Fruit fly (Drosophila melanogaster): Measurements from ENCODE around the gene CG6712.

Gene CG6712

dm6 chr2L:12087442-12087841, 8.9 kb downstream of the CG6712 start:
- peak; percentile 98 for TF ChIP-seq cad (GFP tag; optimal IDR thresholded peaks at IDR 0.05)
- TF ChIP-seq tll (GFP tag; optimal IDR thresholded peaks at IDR 0.05): peak in 1 of 2 experiments; percentile 69
- peak; percentile 39 for TF ChIP-seq zen (tag; optimal IDR thresholded peaks at IDR 0.05)
- no peak for TF ChIP-seq CG15696 (tag; optimal IDR thresholded peaks at IDR 0.05)

- TF ChIP-seq CG8478 (optimal IDR thresholded peaks at IDR 0.05): peak; percentile 85
- no peak for TF ChIP-seq bcd (GFP tag; optimal IDR thresholded peaks at IDR 0.05)
- TF ChIP-seq CG1647 (GFP tag; optimal IDR thresholded peaks at IDR 0.05): no peak
- TF ChIP-seq sim (GFP tag; IDR thresholded peaks at IDR 0.05): no peak
- peak; percentile 88 for TF ChIP-seq CTCF (GFP tag; optimal IDR thresholded peaks at IDR 0.05)
- peak in 1 of 2 experiments; percentile 91 for TF ChIP-seq tll (GFP tag; optimal IDR thresholded peaks at IDR 0.05)
- peak; percentile 97 for TF ChIP-seq Nf-YC (tag; optimal IDR thresholded peaks at IDR 0.05)
- TF ChIP-seq CG2678 (tag; optimal IDR thresholded peaks at IDR 0.05): no peak
- peak; percentile 36 for TF ChIP-seq Jarid2 (GFP tag; optimal IDR thresholded peaks at IDR 0.05)
- no peak for TF ChIP-seq CG3995 (GFP tag; optimal IDR thresholded peaks at IDR 0.05)
- TF ChIP-seq Nf-YA (GFP tag; IDR thresholded peaks at IDR 0.05): peak; percentile 86
- TF ChIP-seq prd (optimal IDR thresholded peaks at IDR 0.05): no peak
- TF ChIP-seq prd (GFP tag; IDR thresholded peaks at IDR 0.05): peak; percentile 50; the same call in 1 of the 3 replicates
- no peak for TF ChIP-seq lilli (GFP tag; optimal IDR thresholded peaks at IDR 0.05)
- TF ChIP-seq CG11695 (GFP tag; IDR thresholded peaks at IDR 0.05): no peak
- TF ChIP-seq org-1 (GFP tag; optimal IDR thresholded peaks at IDR 0.05): no peak
- no peak for TF ChIP-seq Asciz (GFP tag; optimal IDR thresholded peaks at IDR 0.05)
- TF ChIP-seq NC2β (GFP tag; optimal IDR thresholded peaks at IDR 0.05): no peak
- peak; percentile 39; the same call in 1 of the 4 replicates for TF ChIP-seq Dll (GFP tag; IDR thresholded peaks at IDR 0.05; ENCODE audit: partially characterized antibody)
- peak; percentile 89 for TF ChIP-seq CG1832 (GFP tag; optimal IDR thresholded peaks at IDR 0.05)
- 0 out of 4 replicates have a peak, but pooled peaks have one; percentile 36 for TF ChIP-seq chinmo (GFP tag; IDR thresholded peaks at IDR 0.05; ENCODE audit: partially characterized antibody)
- peak; percentile 98 for TF ChIP-seq Nf-YB (GFP tag; optimal IDR thresholded peaks at IDR 0.05)
- TF ChIP-seq CG15479 (GFP tag; optimal IDR thresholded peaks at IDR 0.05): peak; percentile 76
- TF ChIP-seq tin (GFP tag; optimal IDR thresholded peaks at IDR 0.05): no peak
- no peak for TF ChIP-seq CG34224 (GFP tag; IDR thresholded peaks at IDR 0.05; ENCODE audit: partially characterized antibody)
- TF ChIP-seq Chrac-16 (GFP tag; optimal IDR thresholded peaks at IDR 0.05): no peak
- TF ChIP-seq CG17829 (tag; optimal IDR thresholded peaks at IDR 0.05): peak; percentile 2
- TF ChIP-seq abd-A (tag; optimal IDR thresholded peaks at IDR 0.05): no peak
- TF ChIP-seq mld (GFP tag; IDR thresholded peaks at IDR 0.05; ENCODE audit: partially characterized antibody): 0 out of 3 replicates have a peak, but pooled peaks have one; percentile 31
- peak; percentile 27; the same call in 1 of the 3 replicates for TF ChIP-seq zen2 (GFP tag; IDR thresholded peaks at IDR 0.05; ENCODE audit: partially characterized antibody)
These were observed 10.6 kb downstream of the CG6712 start, which contains the start of gene prd for dm6 chr2L:12085619-12086171. Gene prd (minus strand): TSS chr2L:12085827.

DNA sequence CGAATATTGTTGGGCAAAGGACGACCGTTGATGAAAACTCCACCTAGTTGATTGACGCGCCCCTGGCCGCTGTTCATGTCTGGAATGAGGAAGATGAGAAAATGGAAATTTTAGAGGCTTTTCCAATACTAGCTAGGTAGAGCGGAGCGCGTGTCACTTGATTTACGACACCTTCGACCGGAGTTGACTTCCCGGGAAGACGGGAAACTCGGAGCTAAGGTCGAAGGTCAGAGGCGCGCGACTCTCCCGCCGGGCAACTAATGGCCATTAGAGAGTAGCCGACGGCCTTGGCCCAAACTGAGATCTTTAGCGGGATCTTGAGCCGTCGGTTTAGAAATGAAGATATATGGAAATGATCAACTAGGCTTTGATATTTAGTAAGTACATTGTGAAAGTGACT, 11.3 kb downstream of the CG6712 start:
- TF ChIP-seq zen (tag; optimal IDR thresholded peaks at IDR 0.05): peak; percentile 59
- no peak for TF ChIP-seq CG12299 (tag; optimal IDR thresholded peaks at IDR 0.05)
- TF ChIP-seq cad (GFP tag; optimal IDR thresholded peaks at IDR 0.05): peak; percentile 83
- TF ChIP-seq ATbp (GFP tag; optimal IDR thresholded peaks at IDR 0.05): no peak
- TF ChIP-seq Lpt (GFP tag; optimal IDR thresholded peaks at IDR 0.05): no peak
- TF ChIP-seq Ets65A (GFP tag): peak; percentile 72

Measured in whole organism, embryonic.